Worm (Caenorhabditis elegans) whole organism, mixed stage, embryonic: Measurements from ENCODE around the gene C47E12.10.

Experiments
- M03D4.4 ChIP-seq: sonication (generic microtip); optimal IDR thresholded peaks from 2 replicates; lab custom pipeline; 2017; ENCODE audit warnings: mild to moderate bottlenecking, missing genetic modification characterization, missing compliant biosample characterization
- bed-3 ChIP-seq: fragments of 200-800 bp; sonication (Bioruptor generic); optimal IDR thresholded peaks from 3 replicates; lab custom pipeline; 2018; ENCODE audit warnings: mild to moderate bottlenecking, missing genetic modification characterization, moderate library complexity, missing compliant biosample characterization
- blmp-1 ChIP-seq: fragments of 150-350 bp; optimal IDR thresholded peaks from 2 replicates; lab custom pipeline; 2014; ENCODE audit warnings: missing biosample characterization, missing genetic modification characterization
- ceh-39 ChIP-seq: fragments of 150-350 bp; optimal IDR thresholded peaks from 2 replicates; lab custom pipeline; 2014; ENCODE audit warnings: missing biosample characterization, missing genetic modification characterization
- ceh-43 ChIP-seq: fragments of 200-800 bp; sonication (Bioruptor generic); optimal IDR thresholded peaks from 2 replicates; lab custom pipeline; 2018; ENCODE audit warnings: mild to moderate bottlenecking, missing genetic modification characterization, moderate library complexity, missing compliant biosample characterization
- cnd-1 ChIP-seq: fragments of 200-800 bp; sonication (Bioruptor generic); optimal IDR thresholded peaks from 2 replicates; lab custom pipeline; 2018; ENCODE audit warnings: mild to moderate bottlenecking, missing genetic modification characterization, missing compliant biosample characterization
- elt-1 ChIP-seq: sonication (generic microtip); optimal IDR thresholded peaks from 2 replicates; lab custom pipeline; 2017; ENCODE audit warnings: missing genetic modification characterization, mild to moderate bottlenecking, missing compliant biosample characterization, antibody characterized with exemption, moderate library complexity, borderline replicate concordance; ENCODE audit not compliant: insufficient read depth
- elt-3 ChIP-seq: fragments of 150-350 bp; optimal IDR thresholded peaks from 2 replicates; lab custom pipeline; 2014; ENCODE audit warnings: missing biosample characterization, missing genetic modification characterization
- flh-1 ChIP-seq: fragments of 200-800 bp; sonication (Bioruptor generic); optimal IDR thresholded peaks from 2 replicates; lab custom pipeline; 2018; ENCODE audit warnings: mild to moderate bottlenecking, missing genetic modification characterization, moderate library complexity, missing compliant biosample characterization
- ham-2 ChIP-seq: fragments of 200-800 bp; sonication (Bioruptor generic); optimal IDR thresholded peaks from 2 replicates; lab custom pipeline; 2018; ENCODE audit warnings: mild to moderate bottlenecking, missing genetic modification characterization, missing compliant biosample characterization
- hlh-1 ChIP-seq: fragments of 150-350 bp; optimal IDR thresholded peaks from 2 replicates; lab custom pipeline; 2014; ENCODE audit warnings: missing biosample characterization, missing genetic modification reagents, missing genetic modification characterization
- lin-13 ChIP-seq: fragments of 150-350 bp; optimal IDR thresholded peaks from 2 replicates; lab custom pipeline; 2014; ENCODE audit warnings: missing biosample characterization, missing genetic modification characterization
- lin-32 ChIP-seq: fragments of 200-800 bp; sonication (Bioruptor generic); optimal IDR thresholded peaks from 2 replicates; lab custom pipeline; 2018; ENCODE audit warnings: mild to moderate bottlenecking, missing genetic modification characterization, missing compliant biosample characterization
- lsy-2 ChIP-seq: fragments of 150-350 bp; optimal IDR thresholded peaks from 2 replicates; lab custom pipeline; 2014; ENCODE audit warnings: missing biosample characterization, missing genetic modification characterization
- mab-5 ChIP-seq: fragments of 150-350 bp; optimal IDR thresholded peaks from 2 replicates; lab custom pipeline; 2014; ENCODE audit warnings: missing biosample characterization, missing genetic modification characterization
- mls-2 ChIP-seq: sonication (generic microtip); optimal IDR thresholded peaks from 2 replicates; lab custom pipeline; 2016; ENCODE audit warnings: mild to moderate bottlenecking, missing genetic modification characterization, moderate library complexity, missing compliant biosample characterization
- nhr-12 ChIP-seq: fragments of 150-350 bp; optimal IDR thresholded peaks from 2 replicates; lab custom pipeline; 2014; ENCODE audit warnings: missing biosample characterization, missing genetic modification characterization
- nhr-237 ChIP-seq: fragments of 150-350 bp; optimal IDR thresholded peaks from 2 replicates; lab custom pipeline; 2014; ENCODE audit warnings: missing biosample characterization, missing genetic modification characterization
- nhr-28 ChIP-seq: fragments of 150-350 bp; optimal IDR thresholded peaks from 2 replicates; lab custom pipeline; 2014; ENCODE audit warnings: missing biosample characterization, missing genetic modification characterization
- nhr-76 ChIP-seq: sonication (generic microtip); optimal IDR thresholded peaks from 2 replicates; lab custom pipeline; 2017; ENCODE audit warnings: missing biosample characterization, missing genetic modification characterization
- pha-4 ChIP-seq: fragments of 150-350 bp; optimal IDR thresholded peaks from 2 replicates; lab custom pipeline; 2018; ENCODE audit warnings: missing biosample characterization, missing genetic modification reagents, missing genetic modification characterization
- snpc-4 ChIP-seq: fragments of 150-350 bp; optimal IDR thresholded peaks from 2 replicates; lab custom pipeline; 2014; ENCODE audit warnings: missing biosample characterization, missing genetic modification characterization
- sptf-1 ChIP-seq: sonication (generic microtip); optimal IDR thresholded peaks from 2 replicates; lab custom pipeline; 2017; ENCODE audit warnings: mild to moderate bottlenecking, missing genetic modification characterization, moderate library complexity, missing compliant biosample characterization
- tbx-8 ChIP-seq: fragments of 200-800 bp; sonication (Bioruptor generic); optimal IDR thresholded peaks from 2 replicates; lab custom pipeline; 2018; ENCODE audit warnings: mild to moderate bottlenecking, missing genetic modification characterization, moderate library complexity, missing compliant biosample characterization
- unc-120 ChIP-seq: sonication (generic microtip); optimal IDR thresholded peaks from 2 replicates; lab custom pipeline; 2017; ENCODE audit warnings: missing genetic modification characterization, missing compliant biosample characterization; ENCODE audit not compliant: poor library complexity, severe bottlenecking
- unc-39 ChIP-seq: fragments of 150-350 bp; optimal IDR thresholded peaks from 2 replicates; lab custom pipeline; 2014; ENCODE audit warnings: missing biosample characterization, missing genetic modification characterization
- unc-62 ChIP-seq: fragments of 150-350 bp; optimal IDR thresholded peaks from 2 replicates; lab custom pipeline; 2014; ENCODE audit warnings: missing biosample characterization, missing genetic modification reagents, missing genetic modification characterization

Gene C47E12.10

ce11 chrIV:9972629-9973028 lies at the start of gene C47E12.10, which contains the start of gene C47E12.12:
C47E12.10 (plus strand) TSS chrIV:9972800.
C47E12.12 (minus strand) TSS chrIV:9972729.
- TF ChIP-seq elt-3 (no peak), unc-39 (no peak), lin-32 (GFP tag; lab: Kevin White, UChicago) (no peak), tbx-8 (GFP tag; lab: Kevin White, UChicago) (no peak), sptf-1 (tag; lab: Kevin White, UChicago) (no peak), ceh-43 (GFP tag; lab: Kevin White, UChicago) (no peak), hlh-1 (tag; lab: Kevin White, UChicago) (no peak), pha-4 (tag; lab: Kevin White, UChicago) (no peak), nhr-12 (tag; lab: Kevin White, UChicago) (no peak), nhr-237 (no peak), nhr-76 (tag; lab: Kevin White, UChicago) (no peak), flh-1 (GFP tag; lab: Kevin White, UChicago) (no peak), M03D4.4 (tag; lab: Kevin White, UChicago) (no peak), cnd-1 (no peak), mab-5 (tag; lab: Kevin White, UChicago) (no peak)

ce11 chrIV:9924419-9924818 lies 48.2 kb upstream of the C47E12.10 start:
- TF ChIP-seq M03D4.4 (tag; lab: Kevin White, UChicago): no peak

ce11 chrIV:9928180-9928896 lies 44.3 kb upstream of the C47E12.10 start, which contains the start of gene dur-1:
dur-1 (minus strand) TSS chrIV:9928230.
- TF ChIP-seq ceh-43 (GFP tag; lab: Kevin White, UChicago) (no peak), lsy-2 (no peak), unc-62 (GFP tag; lab: Kevin White, UChicago) (peak; percentile 75), unc-120 (tag; lab: Kevin White, UChicago) (peak; percentile 9)

- TF ChIP-seq unc-120 (tag; lab: Kevin White, UChicago) (no peak), nhr-28 (no peak), lsy-2 (peak; percentile 58), nhr-237 (peak; percentile 59)
Measured at ce11 chrIV:9932055-9932454, 40.5 kb upstream of the C47E12.10 start, which contains the start of the genes trmt-10A and F25H8.2. trmt-10A (minus strand) TSS chrIV:9932213. F25H8.2 (plus strand) TSS chrIV:9932235.

- TF ChIP-seq mls-2 (tag; lab: Kevin White, UChicago) (no peak), cnd-1 (no peak), unc-120 (tag; lab: Kevin White, UChicago) (no peak), ham-2 (no peak), nhr-237 (no peak), M03D4.4 (tag; lab: Kevin White, UChicago) (no peak), lin-13 (no peak), mab-5 (tag; lab: Kevin White, UChicago) (no peak), sptf-1 (tag; lab: Kevin White, UChicago) (no peak), pha-4 (tag; lab: Kevin White, UChicago) (no peak), blmp-1 (tag; lab: Kevin White, UChicago) (no peak), ceh-39 (no peak)
Measured at ce11 chrIV:9933580-9933979, 39.0 kb upstream of the C47E12.10 start, which contains the start of gene spe-29. spe-29 (plus strand) TSS chrIV:9933880.

- TF ChIP-seq bed-3 (GFP tag; lab: Kevin White, UChicago) (no peak), elt-1 (tag; lab: Kevin White, UChicago) (no peak), snpc-4 (tag; lab: Kevin White, UChicago) (no peak)
Measured at ce11 chrIV:9943214-9943613, 29.4 kb upstream of the C47E12.10 start.

- no peak for TF ChIP-seq lin-13
Measured at ce11 chrIV:9944279-9944678, 28.3 kb upstream of the C47E12.10 start.
